Fruit fly (Drosophila melanogaster): Measurements from ENCODE around the gene slx1.

The slx1 gene

DNA sequence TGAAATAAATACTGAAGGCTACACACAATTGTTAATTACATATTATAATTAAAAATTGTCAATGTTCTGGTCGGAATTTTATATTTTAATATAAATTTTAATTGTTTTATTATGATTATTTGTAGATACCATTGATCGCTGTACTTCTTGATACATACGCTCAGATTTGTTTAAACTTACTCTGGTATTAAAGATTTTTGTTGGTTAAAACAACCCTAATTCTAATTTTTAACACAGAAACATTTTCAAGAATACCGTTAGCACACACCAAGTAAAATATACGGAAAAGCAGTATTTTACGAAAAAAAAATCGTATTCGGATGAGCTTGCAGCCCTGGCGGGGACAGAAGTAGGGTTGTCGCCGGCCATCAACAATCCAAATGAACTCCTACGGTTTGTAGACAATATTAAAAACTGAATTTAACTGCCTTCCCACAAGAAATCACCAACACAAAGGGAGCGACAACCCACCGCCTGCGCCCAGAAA is at the start of gene slx1, which contains the start of the genes CG9775 and MED31 (continued):
- TF ChIP-seq pdm3 (GFP tag; optimal IDR thresholded peaks at IDR 0.05), result peak; percentile 53
- TF ChIP-seq esn (GFP tag; optimal IDR thresholded peaks at IDR 0.05), result peak; percentile 72
- TF ChIP-seq Blimp-1 (GFP tag; optimal IDR thresholded peaks at IDR 0.05), result no peak
- TF ChIP-seq Eip78C (GFP tag), result peak; percentile 87
- TF ChIP-seq CG10669 (GFP tag; optimal IDR thresholded peaks at IDR 0.05), result peak; percentile 77
- TF ChIP-seq Hr4 (GFP tag; optimal IDR thresholded peaks at IDR 0.05), result peak; percentile 70
- TF ChIP-seq Sox14 (GFP tag; optimal IDR thresholded peaks at IDR 0.05), result peak; percentile 67
- peak; percentile 51 for TF ChIP-seq CG11762 (GFP tag; optimal IDR thresholded peaks at IDR 0.05; ENCODE audit: insufficient read depth)

DNA sequence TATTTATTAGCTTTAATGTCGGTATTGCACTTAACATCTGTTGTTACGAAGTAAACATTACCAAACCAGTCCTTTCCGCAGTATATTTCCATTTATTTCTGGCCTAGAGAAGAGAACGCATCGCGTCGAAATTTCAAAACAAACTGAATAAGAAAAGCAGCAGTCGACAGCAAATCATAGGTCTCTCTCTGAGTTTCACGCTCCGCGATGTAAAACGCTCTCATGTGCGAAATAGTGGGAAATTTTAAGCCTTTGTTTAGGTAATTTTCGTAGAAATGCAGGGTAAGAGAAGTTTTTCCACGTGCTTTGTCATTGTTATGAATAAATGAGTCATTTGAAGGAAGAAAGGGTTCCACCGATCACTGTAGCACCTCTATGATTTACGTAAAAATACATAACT is 42.1 kb upstream of the slx1 start:
- TF ChIP-seq CG8119 (GFP tag; IDR thresholded peaks at IDR 0.05) (no peak), dsx (GFP tag; optimal IDR thresholded peaks at IDR 0.05; ENCODE audit: poor library complexity, severe bottlenecking) (no peak), eg (GFP tag; IDR thresholded peaks at IDR 0.05) (no peak), CG34406 (GFP tag; optimal IDR thresholded peaks at IDR 0.05) (no peak), esn (GFP tag; optimal IDR thresholded peaks at IDR 0.05) (no peak), CG6276 (GFP tag; optimal IDR thresholded peaks at IDR 0.05) (no peak), Hr4 (GFP tag; optimal IDR thresholded peaks at IDR 0.05) (no peak), dac (GFP tag; optimal IDR thresholded peaks at IDR 0.05) (no peak), Eip93F (GFP tag; optimal IDR thresholded peaks at IDR 0.05) (no peak), CG31627 (GFP tag; optimal IDR thresholded peaks at IDR 0.05) (no peak), Ets96B (tag; optimal IDR thresholded peaks at IDR 0.05) (no peak), topi (GFP tag; optimal IDR thresholded peaks at IDR 0.05) (no peak), CG9139 (GFP tag; optimal IDR thresholded peaks at IDR 0.05) (no peak), vri (GFP tag; optimal IDR thresholded peaks at IDR 0.05) (no peak), CG16779 (tag; optimal IDR thresholded peaks at IDR 0.05) (no peak), CG15336 (GFP tag; IDR thresholded peaks at IDR 0.05) (no peak), Eip75B (GFP tag; optimal IDR thresholded peaks at IDR 0.05) (no peak), Lpt (GFP tag; optimal IDR thresholded peaks at IDR 0.05) (no peak), CG7368 (GFP tag; optimal IDR thresholded peaks at IDR 0.05) (no peak)

DNA sequence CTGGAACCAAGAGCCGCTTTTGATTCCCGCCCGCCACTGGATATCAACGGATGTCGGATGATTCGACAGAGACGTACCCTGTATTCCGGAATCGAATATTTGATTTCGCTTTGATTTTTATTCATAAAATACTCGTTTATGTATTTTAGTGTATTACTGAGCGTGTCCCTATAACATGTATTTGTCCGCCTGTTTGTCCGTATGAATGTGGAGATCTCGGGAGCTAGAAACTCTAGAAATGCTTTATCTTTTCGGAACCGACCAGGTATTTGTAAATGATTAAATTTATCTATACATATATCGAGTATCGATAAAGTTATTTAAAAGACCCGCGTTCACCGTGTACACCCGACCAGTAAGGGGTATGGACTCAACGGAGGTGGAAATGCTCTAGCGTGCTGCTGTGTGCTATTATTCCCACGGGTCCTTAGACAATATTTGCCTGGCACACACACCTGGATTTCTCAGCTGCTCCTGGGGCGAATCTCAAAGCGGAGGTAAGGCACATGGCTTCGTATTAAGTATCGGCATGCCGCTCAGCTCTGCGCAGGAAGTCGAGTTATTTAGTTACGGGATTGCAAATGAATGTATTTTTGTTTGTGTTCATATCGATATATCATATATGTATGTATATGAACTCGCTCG is 39.8 kb upstream of the slx1 start:
- TF ChIP-seq Eip93F (GFP tag; optimal IDR thresholded peaks at IDR 0.05) (no peak), fkh (GFP tag; optimal IDR thresholded peaks at IDR 0.05) (peak; percentile 35), CG1621 (tag; optimal IDR thresholded peaks at IDR 0.05) (no peak), pdm3 (GFP tag; optimal IDR thresholded peaks at IDR 0.05) (peak; percentile 12)

dm6 chr3R:4612570-4612969 is 29.2 kb upstream of the slx1 start, which contains the start of gene 5-HT2A:
TSS of gene 5-HT2A (plus strand) at chr3R:4612870.
- no peak for TF ChIP-seq CG6792 (GFP tag; optimal IDR thresholded peaks at IDR 0.05)
- no peak for TF ChIP-seq fkh (GFP tag; optimal IDR thresholded peaks at IDR 0.05)
- no peak for TF ChIP-seq CG11294 (GFP tag; IDR thresholded peaks at IDR 0.05)
- TF ChIP-seq CG6808 (GFP tag; optimal IDR thresholded peaks at IDR 0.05), result no peak
- TF ChIP-seq spab (GFP tag; optimal IDR thresholded peaks at IDR 0.05), result no peak
- no peak for TF ChIP-seq eg (GFP tag; IDR thresholded peaks at IDR 0.05)
- no peak for TF ChIP-seq Gug (GFP tag; IDR thresholded peaks at IDR 0.05)
- no peak for TF ChIP-seq Eip93F (GFP tag; optimal IDR thresholded peaks at IDR 0.05)
- TF ChIP-seq Eip78C (GFP tag), result no peak
- TF ChIP-seq dsx (GFP tag; optimal IDR thresholded peaks at IDR 0.05; ENCODE audit: poor library complexity, severe bottlenecking), result no peak
- TF ChIP-seq dac (GFP tag; optimal IDR thresholded peaks at IDR 0.05), result no peak

DNA sequence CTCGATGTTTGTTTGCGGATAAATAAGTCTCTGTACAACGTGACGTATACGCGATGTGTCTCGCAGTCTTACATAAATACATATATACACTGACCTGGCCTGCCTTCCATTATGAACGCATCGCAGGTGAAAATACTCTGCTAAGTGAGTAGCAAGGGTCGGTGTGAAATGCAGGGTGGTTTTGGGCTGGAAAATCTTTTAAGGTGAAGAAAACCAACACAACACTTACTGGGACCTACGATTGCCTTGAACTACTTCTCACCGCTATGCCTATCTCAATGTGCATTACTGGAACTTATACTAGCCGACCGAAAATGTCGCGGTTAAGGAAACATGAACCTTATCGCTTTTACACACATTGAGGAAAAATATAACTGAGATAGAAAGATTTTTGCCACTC is 25.6 kb upstream of the slx1 start:
- TF ChIP-seq svp (GFP tag) (no peak), CG4318 (GFP tag; optimal IDR thresholded peaks at IDR 0.05) (no peak), CG6276 (GFP tag; optimal IDR thresholded peaks at IDR 0.05) (no peak), CG34406 (GFP tag; optimal IDR thresholded peaks at IDR 0.05) (no peak), Eip75B (GFP tag; optimal IDR thresholded peaks at IDR 0.05) (no peak), Eip78C (GFP tag) (no peak), CG32006 (GFP tag; optimal IDR thresholded peaks at IDR 0.05) (no peak), CG10669 (GFP tag; optimal IDR thresholded peaks at IDR 0.05) (no peak), CG10631 (GFP tag; optimal IDR thresholded peaks at IDR 0.05) (no peak), net (GFP tag; optimal IDR thresholded peaks at IDR 0.05) (no peak), Met (GFP tag; optimal IDR thresholded peaks at IDR 0.05) (no peak), Eip93F (GFP tag; optimal IDR thresholded peaks at IDR 0.05) (no peak), CG7368 (GFP tag; optimal IDR thresholded peaks at IDR 0.05) (no peak), eg (GFP tag; IDR thresholded peaks at IDR 0.05) (no peak), ss (GFP tag; optimal IDR thresholded peaks at IDR 0.05) (no peak), CG3919 (GFP tag; optimal IDR thresholded peaks at IDR 0.05) (no peak), Lpt (GFP tag; optimal IDR thresholded peaks at IDR 0.05) (no peak), OdsH (GFP tag; optimal IDR thresholded peaks at IDR 0.05) (no peak), CG3032 (tag; optimal IDR thresholded peaks at IDR 0.05) (no peak)

All from whole organism, prepupa.